Fruit fly (Drosophila melanogaster) whole organism, embryonic: ENCODE measurements around the gene CG7304.

Experiments
- Ada2b ChIP-seq: fragments of 200-800 bp; sonication (Bioruptor generic); IDR thresholded peaks from 2 replicates; pipeline ENCODE4 v1.3.6; 2022; ENCODE audit warnings: missing biosample characterization, missing genetic modification characterization
- Awh ChIP-seq: fragments of 200-800 bp; sonication (Bioruptor generic); IDR thresholded peaks from 2 replicates; pipeline ENCODE4, ENCODE4 v1.3.6; 2022; ENCODE audit warnings: missing biosample characterization, missing genetic modification characterization
- BEAF-32 ChIP-seq: fragments of 200-800 bp; sonication (Bioruptor generic); optimal IDR thresholded peaks from 3 replicates; lab custom pipeline; 2017; ENCODE audit warnings: missing biosample characterization, missing genetic modification characterization, mild to moderate bottlenecking, moderate library complexity, missing genetic modification reagents
- CG10979 ChIP-seq: fragments of 200-800 bp; sonication (Bioruptor generic); optimal IDR thresholded peaks from 2 replicates; lab custom pipeline; 2018; ENCODE audit warnings: missing biosample characterization, mild to moderate bottlenecking, missing genetic modification characterization, moderate library complexity
- CG11695 ChIP-seq: fragments of 200-800 bp; sonication (Bioruptor generic); IDR thresholded peaks from 3 replicates; pipeline ENCODE4 v1.3.6; 2022; ENCODE audit warnings: missing biosample characterization, missing genetic modification characterization
- CG12942 ChIP-seq: fragments of 200-800 bp; sonication (Bioruptor generic); optimal IDR thresholded peaks from 3 replicates; lab custom pipeline; 2016; ENCODE audit warnings: missing biosample characterization, missing genetic modification characterization
- CG15073 ChIP-seq: fragments of 200-800 bp; sonication (Bioruptor generic); optimal IDR thresholded peaks from 2 replicates; lab custom pipeline; 2016; ENCODE audit warnings: missing biosample characterization, missing genetic modification characterization
- CG17186 ChIP-seq: fragments of 200-800 bp; sonication (Bioruptor generic); optimal IDR thresholded peaks from 3 replicates; lab custom pipeline; 2017; ENCODE audit warnings: missing biosample characterization, missing genetic modification reagents, missing genetic modification characterization
- CG17568 ChIP-seq: fragments of 200-800 bp; sonication (Bioruptor generic); optimal IDR thresholded peaks from 2 replicates; lab custom pipeline; 2018; ENCODE audit warnings: missing biosample characterization, mild to moderate bottlenecking, missing genetic modification characterization, moderate library complexity
- CG1792 ChIP-seq: fragments of 200-800 bp; sonication (Bioruptor generic); optimal IDR thresholded peaks from 2 replicates; lab custom pipeline; 2016; ENCODE audit warnings: missing biosample characterization, missing genetic modification characterization
- CG18599 ChIP-seq: fragments of 200-800 bp; sonication (Bioruptor generic); optimal IDR thresholded peaks from 3 replicates; lab custom pipeline; 2017; ENCODE audit warnings: missing biosample characterization, missing genetic modification characterization, mild to moderate bottlenecking, moderate library complexity, missing genetic modification reagents
- CG4404 ChIP-seq: fragments of 200-800 bp; sonication (Bioruptor generic); IDR thresholded peaks from 2 replicates; pipeline ENCODE4 v1.3.6; 2022; ENCODE audit warnings: missing biosample characterization, missing genetic modification characterization
- CG6791 ChIP-seq: fragments of 200-800 bp; sonication (Bioruptor generic); IDR thresholded peaks from 3 replicates; pipeline ENCODE4 v1.3.6; 2022; ENCODE audit warnings: missing biosample characterization, missing genetic modification characterization; ENCODE audit not compliant: partially characterized antibody
- CG7928 ChIP-seq: fragments of 200-800 bp; sonication (Bioruptor generic); optimal IDR thresholded peaks from 2 replicates; lab custom pipeline; 2017; ENCODE audit warnings: missing biosample characterization, mild to moderate bottlenecking, missing genetic modification characterization
- Dbx ChIP-seq: fragments of 200-800 bp; sonication (Bioruptor generic); IDR thresholded peaks from 3 replicates; pipeline ENCODE4 v1.3.6; 2022; ENCODE audit warnings: missing biosample characterization, missing genetic modification characterization
- Hmx ChIP-seq: fragments of 200-800 bp; sonication (Bioruptor generic); optimal IDR thresholded peaks from 2 replicates; lab custom pipeline; 2016; ENCODE audit warnings: missing biosample characterization, missing genetic modification characterization
- Lim3 ChIP-seq: fragments of 200-800 bp; sonication (Bioruptor generic); IDR thresholded peaks from 2 replicates; pipeline ENCODE4 v1.3.6; 2022; ENCODE audit warnings: missing biosample characterization, missing genetic modification characterization
- Opbp ChIP-seq: fragments of 200-800 bp; sonication (Bioruptor generic); IDR thresholded peaks from 3 replicates; pipeline ENCODE4 v1.3.6; 2022; ENCODE audit warnings: missing biosample characterization, missing genetic modification characterization; ENCODE audit not compliant: partially characterized antibody
- Rx ChIP-seq: fragments of 200-800 bp; sonication (Bioruptor generic); IDR thresholded peaks from 2 replicates; pipeline ENCODE4 v1.3.6; 2022; ENCODE audit warnings: missing biosample characterization, missing genetic modification characterization
- Six4 ChIP-seq: fragments of 200-800 bp; sonication (Bioruptor generic); optimal IDR thresholded peaks from 2 replicates; lab custom pipeline; 2016; ENCODE audit warnings: missing biosample characterization, missing genetic modification characterization
- Stat92E ChIP-seq, 3 experiments: fragments of >200 bp in 2 of 3; fragments of 200-800 bp in 1 of 3; sonication (Bioruptor generic) in 1 of 3; optimal IDR thresholded peaks; 2 replicates each; lab custom pipeline; 2017 to 2019; ENCODE audit warnings: missing biosample characterization in 3 of 3, missing genetic modification characterization in 3 of 3, mild to moderate bottlenecking in 1 of 3, moderate library complexity in 1 of 3
- Usf ChIP-seq: fragments of 200-800 bp; sonication (Bioruptor generic); optimal IDR thresholded peaks from 2 replicates; lab custom pipeline; 2017; ENCODE audit warnings: missing genotype, missing biosample characterization, missing genetic modification characterization
- Xbp1 ChIP-seq: fragments of 200-800 bp; sonication (Bioruptor generic); optimal IDR thresholded peaks from 3 replicates; lab custom pipeline; 2016; ENCODE audit warnings: missing biosample characterization, mild to moderate bottlenecking, missing genetic modification characterization
- ac ChIP-seq: fragments of 200-800 bp; sonication (Bioruptor generic); optimal IDR thresholded peaks from 3 replicates; lab custom pipeline; 2017; ENCODE audit warnings: missing biosample characterization, mild to moderate bottlenecking, missing genetic modification characterization
- ara ChIP-seq: fragments of 200-800 bp; sonication (Bioruptor generic); IDR thresholded peaks from 2 replicates; pipeline ENCODE4 v1.3.6; 2022; ENCODE audit warnings: missing biosample characterization, missing genetic modification characterization
- ash1 ChIP-seq: fragments of 200-800 bp; sonication (Bioruptor generic); optimal IDR thresholded peaks from 2 replicates; lab custom pipeline; 2018; ENCODE audit warnings: missing biosample characterization, mild to moderate bottlenecking, missing genetic modification characterization
- eve ChIP-seq, 2 experiments: fragments of >200 bp; optimal IDR thresholded peaks; 2 replicates each; lab custom pipeline; 2017; ENCODE audit warnings: missing biosample characterization in 2 of 2, missing genetic modification characterization in 2 of 2
- grau ChIP-seq: fragments of 200-800 bp; optimal IDR thresholded peaks from 3 replicates; lab custom pipeline; 2019; ENCODE audit warnings: missing biosample characterization, mild to moderate bottlenecking, missing genetic modification characterization, moderate library complexity
- grn ChIP-seq: fragments of 200-800 bp; sonication (Bioruptor generic); optimal IDR thresholded peaks from 3 replicates; lab custom pipeline; 2017; ENCODE audit warnings: missing biosample characterization, missing genetic modification characterization
- gsb-n ChIP-seq: fragments of 200-800 bp; sonication (Bioruptor generic); optimal IDR thresholded peaks from 3 replicates; lab custom pipeline; 2018; ENCODE audit warnings: missing biosample characterization, mild to moderate bottlenecking, missing genetic modification characterization
- hth ChIP-seq: fragments of >200 bp; optimal IDR thresholded peaks from 2 replicates; lab custom pipeline; 2017; ENCODE audit warnings: inconsistent platforms
- nerfin-1 ChIP-seq: fragments of 200-800 bp; sonication (Bioruptor generic); optimal IDR thresholded peaks from 3 replicates; lab custom pipeline; 2019; ENCODE audit warnings: missing biosample characterization, mild to moderate bottlenecking, missing genetic modification characterization, moderate library complexity
- nmo ChIP-seq: fragments of 200-800 bp; sonication (Bioruptor generic); optimal IDR thresholded peaks from 2 replicates; lab custom pipeline; 2018; ENCODE audit warnings: missing biosample characterization, mild to moderate bottlenecking, missing genetic modification characterization, moderate library complexity
- sc ChIP-seq, 3 experiments: fragments of >200 bp in 2 of 3; fragments of 200-800 bp in 1 of 3; sonication (Bioruptor generic) in 1 of 3; optimal IDR thresholded peaks; 2 replicates in 2 of 3; 3 replicates in 1 of 3; lab custom pipeline; 2017; ENCODE audit warnings: mild to moderate bottlenecking in 1 of 3, missing biosample characterization in 1 of 3, missing genetic modification characterization in 1 of 3, missing genetic modification reagents in 1 of 3
- sd ChIP-seq: fragments of 200-800 bp; sonication (Bioruptor generic); optimal IDR thresholded peaks from 3 replicates; lab custom pipeline; 2018; ENCODE audit warnings: missing biosample characterization, mild to moderate bottlenecking, missing genetic modification characterization, moderate library complexity
- sens ChIP-seq: fragments of 200-800 bp; sonication (Bioruptor generic); peaks from one replicate; lab custom pipeline; 2016; ENCODE audit warnings: missing biosample characterization, missing genetic modification characterization
- tap ChIP-seq: fragments of 200-800 bp; optimal IDR thresholded peaks from 3 replicates; lab custom pipeline; 2019; ENCODE audit warnings: missing biosample characterization, mild to moderate bottlenecking, missing genetic modification characterization, moderate library complexity
- tll ChIP-seq, 2 experiments: fragments of 200-800 bp in 1 of 2; fragments of >200 bp in 1 of 2; sonication (Bioruptor generic) in 1 of 2; optimal IDR thresholded peaks; 2 replicates each; lab custom pipeline; 2017 to 2019; ENCODE audit warnings: missing biosample characterization in 2 of 2, missing genetic modification characterization in 2 of 2, mild to moderate bottlenecking in 1 of 2, moderate library complexity in 1 of 2
- trem ChIP-seq: fragments of 200-800 bp; optimal IDR thresholded peaks from 3 replicates; lab custom pipeline; 2019; ENCODE audit warnings: missing biosample characterization, mild to moderate bottlenecking, missing genetic modification characterization, moderate library complexity
- yki ChIP-seq: fragments of >200 bp; optimal IDR thresholded peaks from 3 replicates; lab custom pipeline; 2018
- zen ChIP-seq: fragments of 200-800 bp; sonication (Bioruptor generic); optimal IDR thresholded peaks from 3 replicates; lab custom pipeline; 2018; ENCODE audit warnings: missing biosample characterization, mild to moderate bottlenecking, missing genetic modification characterization, moderate library complexity
- zf30C ChIP-seq: fragments of 200-800 bp; sonication (Bioruptor generic); optimal IDR thresholded peaks from 3 replicates; lab custom pipeline; 2018; ENCODE audit warnings: missing biosample characterization, mild to moderate bottlenecking, missing genetic modification characterization

CG7304 gene

DNA sequence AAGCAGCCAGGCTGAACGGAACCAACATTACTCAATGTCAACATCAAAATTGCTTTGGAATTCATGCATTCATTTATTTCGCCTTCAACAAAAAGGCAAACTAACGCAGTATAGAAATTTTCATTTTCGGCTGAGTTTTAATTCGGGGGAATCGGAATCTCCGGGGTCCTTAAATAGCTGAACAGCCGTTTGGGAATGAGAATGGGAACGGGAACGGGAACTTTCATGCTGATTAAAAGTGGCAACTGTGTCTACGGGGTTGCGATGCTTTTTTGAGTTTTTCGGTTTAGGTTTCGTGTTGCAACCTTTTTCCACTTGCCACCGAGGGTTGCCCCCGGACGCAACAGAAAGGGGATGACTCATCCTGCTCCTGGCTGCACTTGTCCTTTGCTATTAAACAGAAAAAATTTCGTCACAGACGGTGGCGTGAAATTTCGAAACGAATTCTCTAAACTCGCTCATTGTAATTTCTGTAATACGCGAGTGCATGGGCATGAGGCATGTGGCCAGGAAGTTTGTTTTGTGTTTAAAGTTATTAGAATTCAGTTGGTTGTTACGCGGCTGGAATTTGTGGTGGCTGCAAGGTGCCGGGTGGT lies 15.2 kb upstream of the CG7304 start:
- peak; percentile 71 for TF ChIP-seq gsb-n (tag; lab: Kevin White, UChicago)
- TF ChIP-seq nmo (GFP tag; lab: Kevin White, UChicago): peak; percentile 10
- TF ChIP-seq Rx (GFP tag; lab: Robert Waterston, UW): 0 out of 2 replicates have a peak, but pooled peaks have one; percentile 15
- TF ChIP-seq CG6791: 0 out of 3 replicates have a peak, but pooled peaks have one; percentile 22
- peak; percentile 99 for TF ChIP-seq nerfin-1 (tag; lab: Kevin White, UChicago)
- no peak for TF ChIP-seq tap (tag; lab: Kevin White, UChicago)
- TF ChIP-seq sd (tag; lab: Kevin White, UChicago): peak; percentile 53
- TF ChIP-seq Six4 (GFP tag; lab: Kevin White, UChicago): no peak
- no peak for TF ChIP-seq CG7928 (GFP tag; lab: Kevin White, UChicago)

DNA sequence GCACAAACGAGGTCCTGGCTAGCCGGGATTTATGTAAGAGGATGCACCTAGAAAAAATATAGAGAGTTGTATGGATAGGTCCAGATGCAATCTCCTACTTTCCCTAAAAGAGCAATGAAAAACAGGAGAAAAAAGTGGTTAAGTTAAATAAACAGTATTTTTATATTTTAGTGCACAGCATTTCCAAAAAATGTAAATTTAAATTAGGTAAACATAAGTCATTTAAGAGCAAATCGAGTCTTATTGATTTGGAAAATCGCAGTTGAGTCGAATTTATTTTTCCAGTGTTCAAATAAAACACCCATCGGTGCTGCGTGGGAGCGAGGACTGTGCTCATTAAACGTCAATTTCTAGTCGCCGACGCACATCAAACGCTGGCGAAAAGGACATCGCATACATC lies 13.8 kb upstream of the CG7304 start:
- TF ChIP-seq zf30C: peak; percentile 65
- peak; percentile 5 for TF ChIP-seq CG10979 (tag; lab: Kevin White, UChicago)
- no peak for TF ChIP-seq Hmx
- TF ChIP-seq ac (GFP tag; lab: Kevin White, UChicago): peak; percentile 19
- TF ChIP-seq zen: peak; percentile 84
- no peak for TF ChIP-seq CG1792 (GFP tag; lab: Kevin White, UChicago)
- TF ChIP-seq sens (GFP tag; lab: Kevin White, UChicago): peak; percentile 30
- TF ChIP-seq hth (lab: Kevin White, UChicago): no peak
- no peak for TF ChIP-seq CG18599 (GFP tag; lab: Kevin White, UChicago)
- peak; percentile 55 for TF ChIP-seq CG4404 (GFP tag; lab: Robert Waterston, UW)
- TF ChIP-seq ash1: no peak
- no peak for TF ChIP-seq eve (GFP tag; optimal IDR thresholded peaks at IDR 0.05; lab: Kevin White, UChicago)
- 0 out of 2 replicates have a peak, but pooled peaks have one; percentile 5 for TF ChIP-seq ara

DNA sequence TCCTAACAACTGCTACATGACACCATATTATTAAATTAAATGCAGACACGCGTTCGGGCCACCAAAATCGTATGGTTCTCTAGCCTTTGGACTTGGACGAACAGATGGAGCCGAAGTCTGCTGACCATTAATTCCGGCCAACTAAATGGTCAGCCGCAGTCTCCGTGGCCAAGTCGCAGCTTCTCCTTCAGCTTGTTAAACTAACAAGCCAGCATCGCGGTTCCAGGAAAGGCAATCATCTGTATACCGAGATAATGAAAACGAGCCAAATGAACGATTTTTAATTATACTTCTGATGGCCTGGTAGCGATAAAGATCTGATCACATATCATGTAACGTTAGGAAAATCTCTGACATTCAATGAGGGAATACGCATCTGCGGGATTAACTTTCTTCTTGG lies 9.6 kb upstream of the CG7304 start:
- TF ChIP-seq sc (optimal IDR thresholded peaks at IDR 0.05; lab: Kevin White, UChicago) (no peak), sc (GFP tag; optimal IDR thresholded peaks at IDR 0.05; lab: Kevin White, UChicago) (no peak), CG17568 (GFP tag; lab: Kevin White, UChicago) (no peak), BEAF-32 (GFP tag; lab: Kevin White, UChicago) (no peak), Xbp1 (GFP tag; lab: Kevin White, UChicago) (no peak), Usf (GFP tag; lab: Kevin White, UChicago) (no peak), trem (no peak), Lim3 (GFP tag; lab: Robert Waterston, UW) (no peak), tll (GFP tag; optimal IDR thresholded peaks at IDR 0.05; lab: Kevin White, UChicago) (no peak), grau (no peak), Ada2b (GFP tag; lab: Robert Waterston, UW) (no peak), Opbp (GFP tag; lab: Robert Waterston, UW) (no peak), CG11695 (no peak), yki (lab: Kevin White, UChicago) (no peak), CG17186 (GFP tag; lab: Kevin White, UChicago) (no peak), grn (GFP tag; lab: Kevin White, UChicago) (peak; percentile 75), Dbx (GFP tag; lab: Robert Waterston, UW) (no peak), Awh (GFP tag; lab: Robert Waterston, UW) (peak; percentile 50; the same call in 1 of the 2 replicates), Stat92E (GFP tag; optimal IDR thresholded peaks at IDR 0.05; lab: Kevin White, UChicago) (peak in 1 of 3 experiments; percentile 81), CG15073 (GFP tag; lab: Kevin White, UChicago) (no peak), CG12942 (GFP tag; lab: Kevin White, UChicago) (no peak)
